Fruit fly (Drosophila melanogaster): ENCODE measurements around the gene wge.

DNA sequence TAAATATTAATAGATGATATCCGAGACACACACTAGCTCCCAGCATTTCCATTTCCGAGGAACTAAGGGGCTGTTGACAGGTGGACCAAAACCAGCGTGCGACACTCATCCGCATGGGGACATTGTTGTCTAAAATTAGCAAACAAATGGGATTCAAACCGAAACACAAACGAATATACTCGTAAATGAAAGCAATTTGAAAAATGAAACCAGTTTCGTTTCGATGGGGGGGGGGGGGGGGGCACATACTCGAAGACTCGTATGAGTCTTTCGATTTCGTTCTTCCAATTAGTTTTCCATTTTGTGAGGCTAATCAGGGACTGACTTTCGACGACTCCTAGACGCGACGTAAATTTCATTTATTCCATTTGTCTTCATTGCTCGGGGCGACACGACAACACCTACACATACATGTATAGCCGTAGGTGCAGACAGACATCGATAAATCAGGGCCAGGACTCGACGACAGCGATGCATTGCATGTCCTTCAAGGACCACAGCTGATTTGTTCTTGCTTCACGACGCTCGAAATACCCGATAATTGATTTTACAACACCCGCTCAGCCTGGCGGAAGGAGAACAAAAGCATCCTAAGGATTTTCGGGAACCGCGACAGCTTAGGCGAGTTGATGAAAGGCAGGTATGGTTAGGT, 48.1 kb downstream of the wge start:
- TF ChIP-seq tj (GFP tag; optimal IDR thresholded peaks at IDR 0.05), result no peak
- TF ChIP-seq bab1 (GFP tag; optimal IDR thresholded peaks at IDR 0.05), result no peak
- no peak for TF ChIP-seq kay (GFP tag; ENCODE audit: borderline replicate concordance)
- TF ChIP-seq Mnt (GFP tag; optimal IDR thresholded peaks at IDR 0.05), result no peak
